Worm (Caenorhabditis elegans): ENCODE data around the gene C03B8.3.

DNA sequence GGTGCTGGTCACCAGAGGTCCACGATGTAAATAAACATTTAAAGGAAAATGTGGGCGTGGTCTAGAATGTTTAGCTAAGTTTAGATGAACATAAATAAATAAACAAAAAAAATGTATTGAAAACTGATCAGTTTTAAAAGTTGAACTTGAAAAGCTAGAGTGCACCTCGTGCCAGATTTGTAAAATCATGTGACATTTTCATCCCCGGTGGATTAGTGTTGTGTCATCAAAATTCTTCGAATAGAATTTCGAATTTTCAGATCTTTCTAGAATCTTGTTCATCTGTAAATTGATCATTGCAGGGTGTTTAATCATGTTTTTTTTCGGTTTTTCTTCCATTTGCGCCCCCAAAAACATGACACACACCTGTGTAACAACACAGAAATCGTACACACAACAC, 14.4 kb downstream of the C03B8.3 start:
- TF ChIP-seq nhr-237 (tag; optimal IDR thresholded peaks at IDR 0.05) (no peak), pha-4 (tag; optimal IDR thresholded peaks at IDR 0.05) (peak; percentile 65), ceh-82 (tag; optimal IDR thresholded peaks at IDR 0.05) (no peak), nhr-11 (tag; optimal IDR thresholded peaks at IDR 0.05) (no peak), nhr-28 (tag; optimal IDR thresholded peaks at IDR 0.05) (no peak), ama-1 (optimal IDR thresholded peaks at IDR 0.05) (no peak), pqm-1 (tag; optimal IDR thresholded peaks at IDR 0.05) (no peak)

All from whole organism, L3 larva.